Worm (Caenorhabditis elegans): ENCODE results near the gene F29A7.3.

The F29A7.3 gene

DNA sequence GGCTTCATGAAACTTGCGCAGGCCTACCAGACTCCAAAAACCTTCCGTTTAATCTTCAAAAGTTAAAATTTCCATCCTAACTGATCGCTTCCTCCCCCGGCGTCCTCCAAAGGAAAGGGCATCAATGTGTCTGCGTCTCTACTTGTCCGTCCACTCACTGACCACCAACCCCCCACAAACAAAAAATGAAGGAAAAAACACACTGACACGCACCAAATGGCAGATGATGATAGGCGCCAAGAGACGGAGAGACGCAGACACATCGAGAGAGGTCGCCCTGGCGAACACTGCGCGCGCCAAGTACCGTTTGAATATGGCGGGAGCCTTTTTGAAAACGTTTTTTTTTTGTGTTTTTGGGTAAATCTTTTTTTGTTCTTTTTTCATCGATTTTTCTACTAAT, 18.4 kb upstream of the F29A7.3 start:
- TF ChIP-seq C34F6.9 (tag; optimal IDR thresholded peaks at IDR 0.05), result peak; percentile 28
- TF ChIP-seq sma-3 (GFP tag; optimal IDR thresholded peaks at IDR 0.05), result no peak
- TF ChIP-seq nhr-237 (tag; optimal IDR thresholded peaks at IDR 0.05), result no peak
- no peak for TF ChIP-seq R02D3.7 (tag; optimal IDR thresholded peaks at IDR 0.05)
- TF ChIP-seq peb-1 (tag; optimal IDR thresholded peaks at IDR 0.05), result no peak
- no peak for TF ChIP-seq nhr-21 (tag; optimal IDR thresholded peaks at IDR 0.05)
- no peak for TF ChIP-seq nhr-10 (tag; optimal IDR thresholded peaks at IDR 0.05)
- TF ChIP-seq aly-2 (tag; optimal IDR thresholded peaks at IDR 0.05), result no peak
- peak; percentile 13 for TF ChIP-seq fos-1 (tag; optimal IDR thresholded peaks at IDR 0.05)
- no peak for TF ChIP-seq gmeb-1 (tag; optimal IDR thresholded peaks at IDR 0.05)
- no peak for TF ChIP-seq nhr-25 (tag; optimal IDR thresholded peaks at IDR 0.05)
- no peak for TF ChIP-seq sem-4 (tag; optimal IDR thresholded peaks at IDR 0.05)
- no peak for TF ChIP-seq nhr-77 (tag; optimal IDR thresholded peaks at IDR 0.05)
- TF ChIP-seq unc-55 (GFP tag; optimal IDR thresholded peaks at IDR 0.05), result no peak
- no peak for TF ChIP-seq nhr-12 (tag; optimal IDR thresholded peaks at IDR 0.05)
- TF ChIP-seq lsy-2 (tag; optimal IDR thresholded peaks at IDR 0.05), result peak in 1 of 2 experiments; percentile 22
- peak; percentile 67 for TF ChIP-seq F13H6.1 (tag; optimal IDR thresholded peaks at IDR 0.05)
- TF ChIP-seq skn-1 (tag; optimal IDR thresholded peaks at IDR 0.05), result no peak
- no peak for TF ChIP-seq lin-39 (tag; optimal IDR thresholded peaks at IDR 0.05)
- TF ChIP-seq blmp-1 (tag; optimal IDR thresholded peaks at IDR 0.05; ENCODE audit: insufficient read depth), result no peak
- TF ChIP-seq egl-27 (tag; optimal IDR thresholded peaks at IDR 0.05), result no peak
- TF ChIP-seq lin-13 (GFP tag; optimal IDR thresholded peaks at IDR 0.05), result no peak
- TF ChIP-seq lin-11 (tag; optimal IDR thresholded peaks at IDR 0.05), result no peak
- TF ChIP-seq nhr-129 (tag; optimal IDR thresholded peaks at IDR 0.05), result peak; percentile 4
- no peak for TF ChIP-seq nhr-6 (tag; optimal IDR thresholded peaks at IDR 0.05)
- no peak for TF ChIP-seq nhr-23 (tag; optimal IDR thresholded peaks at IDR 0.05)
- no peak for TF ChIP-seq alr-1 (tag; optimal IDR thresholded peaks at IDR 0.05)
- no peak for TF ChIP-seq crh-2 (tag; optimal IDR thresholded peaks at IDR 0.05)
- no peak for TF ChIP-seq Y55F3AM.14 (GFP tag; optimal IDR thresholded peaks at IDR 0.05)
- no peak for TF ChIP-seq nhr-11 (tag; optimal IDR thresholded peaks at IDR 0.05)
- no peak for TF ChIP-seq mdl-1 (tag; optimal IDR thresholded peaks at IDR 0.05)
- TF ChIP-seq sma-9 (GFP tag; optimal IDR thresholded peaks at IDR 0.05), result no peak
- TF ChIP-seq sma-9 (tag; optimal IDR thresholded peaks at IDR 0.05), result no peak
- TF ChIP-seq ztf-4 (tag; optimal IDR thresholded peaks at IDR 0.05), result no peak
- no peak for TF ChIP-seq mab-5 (tag; optimal IDR thresholded peaks at IDR 0.05)
- peak; percentile 30 for TF ChIP-seq ceh-16 (tag; optimal IDR thresholded peaks at IDR 0.05)
- TF ChIP-seq snpc-4 (tag; optimal IDR thresholded peaks at IDR 0.05), result no peak
- TF ChIP-seq mbf-1 (tag; optimal IDR thresholded peaks at IDR 0.05), result no peak
- TF ChIP-seq ztf-11 (tag; optimal IDR thresholded peaks at IDR 0.05), result no peak
- TF ChIP-seq ztf-1 (GFP tag; conservative IDR thresholded peaks at IDR 0.05), result no peak

DNA sequence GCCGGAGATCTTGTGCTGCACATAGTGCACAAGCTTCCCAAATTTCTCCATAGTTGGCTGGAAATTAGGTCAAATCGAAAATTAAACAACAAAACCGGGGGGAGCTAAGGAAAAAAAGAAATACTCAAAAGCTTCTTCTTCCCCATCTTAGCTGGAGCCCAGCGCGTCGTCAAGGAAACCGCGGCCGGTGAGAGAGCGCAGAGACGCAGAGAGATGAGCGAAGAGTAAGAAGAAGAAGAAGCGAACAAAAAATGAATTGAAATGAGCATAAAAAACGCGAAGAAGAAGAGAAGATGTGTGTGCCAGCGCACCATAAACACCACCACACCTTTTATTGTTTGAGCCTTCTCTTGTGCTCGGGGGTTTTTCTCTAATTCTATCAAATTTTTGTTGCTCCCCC, 17.9 kb upstream of the F29A7.3 start, which contains the start of gene wdr-31:
Gene wdr-31 (minus strand): TSS at position 101 of the 400 bp plus-strand sequence.
- TF ChIP-seq elt-1 (tag; optimal IDR thresholded peaks at IDR 0.05) (no peak), nhr-237 (tag; optimal IDR thresholded peaks at IDR 0.05) (no peak), F13H6.1 (tag; optimal IDR thresholded peaks at IDR 0.05) (no peak), nhr-10 (tag; optimal IDR thresholded peaks at IDR 0.05) (no peak), nhr-6 (tag; optimal IDR thresholded peaks at IDR 0.05) (no peak), crh-2 (tag; optimal IDR thresholded peaks at IDR 0.05) (no peak), peb-1 (tag; optimal IDR thresholded peaks at IDR 0.05) (no peak), unc-39 (tag; optimal IDR thresholded peaks at IDR 0.05) (no peak), ztf-4 (tag; optimal IDR thresholded peaks at IDR 0.05) (no peak), mdl-1 (tag; optimal IDR thresholded peaks at IDR 0.05) (no peak), unc-55 (GFP tag; optimal IDR thresholded peaks at IDR 0.05) (no peak), mab-5 (tag; optimal IDR thresholded peaks at IDR 0.05) (no peak), snpc-4 (tag; optimal IDR thresholded peaks at IDR 0.05) (no peak), nhr-25 (tag; optimal IDR thresholded peaks at IDR 0.05) (no peak), aly-2 (tag; optimal IDR thresholded peaks at IDR 0.05) (no peak), Y55F3AM.14 (GFP tag; optimal IDR thresholded peaks at IDR 0.05) (no peak), alr-1 (tag; optimal IDR thresholded peaks at IDR 0.05) (no peak), nhr-129 (tag; optimal IDR thresholded peaks at IDR 0.05) (no peak), ceh-16 (tag; optimal IDR thresholded peaks at IDR 0.05) (no peak), zag-1 (tag; optimal IDR thresholded peaks at IDR 0.05) (no peak)

Measured in whole organism, L2 larva.